Fruit fly (Drosophila melanogaster) whole organism: Measurements from ENCODE around the gene CG12795.

ENCODE experiments used
- CG8478 ChIP-seq: fragments of >200 bp; optimal IDR thresholded peaks from 2 replicates; lab custom pipeline; 2018; ENCODE audit warnings: inconsistent platforms
- Dll ChIP-seq: fragments of >200 bp; optimal IDR thresholded peaks from 2 replicates; lab custom pipeline; 2017
- EcR ChIP-seq, 2 experiments: fragments of >200 bp; optimal IDR thresholded peaks; 2 replicates each; lab custom pipeline; 2017; ENCODE audit warnings: missing biosample characterization in 2 of 2, missing genetic modification characterization in 2 of 2, missing genetic modification reagents in 2 of 2
- pan ChIP-seq: fragments of >200 bp; optimal IDR thresholded peaks from 2 replicates; lab custom pipeline; 2017
- psq ChIP-seq: fragments of >200 bp; optimal IDR thresholded peaks from 2 replicates; lab custom pipeline; 2017
- usp ChIP-seq: fragments of >200 bp; optimal IDR thresholded peaks from 2 replicates; lab custom pipeline; 2017; ENCODE audit warnings: missing biosample characterization, missing genetic modification characterization, mixed read lengths

Gene CG12795

DNA sequence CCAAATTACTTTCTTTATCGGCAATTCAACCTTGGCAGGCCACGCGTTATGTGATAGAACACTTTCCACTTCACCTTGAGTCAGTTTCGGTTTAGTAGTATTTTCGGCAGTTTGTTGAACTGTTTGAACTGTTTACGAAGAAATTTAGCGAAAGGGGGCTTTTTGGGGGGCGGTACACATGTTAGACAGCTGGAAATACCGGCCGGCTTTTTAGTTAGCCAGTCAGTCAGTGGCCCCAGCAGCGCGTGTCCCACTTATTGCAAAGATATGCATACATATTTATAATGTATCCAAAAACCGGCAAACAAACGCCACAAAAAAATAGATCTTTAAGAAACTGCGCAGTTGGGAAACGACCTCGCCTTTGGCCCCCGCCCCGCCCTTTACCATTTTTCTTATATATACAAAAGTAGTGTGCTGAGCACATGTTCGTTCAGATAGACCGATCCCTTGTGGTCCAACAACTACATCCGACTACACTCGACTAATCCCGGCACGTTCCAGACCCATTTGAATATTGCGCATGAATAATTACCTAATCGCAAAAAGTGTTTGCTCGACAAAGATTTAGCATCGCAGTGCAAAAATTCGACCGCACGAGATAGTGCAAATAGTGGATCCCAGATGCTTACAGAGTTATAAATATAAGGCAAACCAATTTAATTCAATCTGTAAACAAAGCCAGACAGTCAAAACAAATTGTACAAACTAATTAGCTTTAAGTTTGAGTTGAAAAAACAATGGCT, 27.6 kb downstream of the CG12795 start:
- TF ChIP-seq EcR (GFP tag; optimal IDR thresholded peaks at IDR 0.05; lab: Kevin White, UChicago): no peak

DNA sequence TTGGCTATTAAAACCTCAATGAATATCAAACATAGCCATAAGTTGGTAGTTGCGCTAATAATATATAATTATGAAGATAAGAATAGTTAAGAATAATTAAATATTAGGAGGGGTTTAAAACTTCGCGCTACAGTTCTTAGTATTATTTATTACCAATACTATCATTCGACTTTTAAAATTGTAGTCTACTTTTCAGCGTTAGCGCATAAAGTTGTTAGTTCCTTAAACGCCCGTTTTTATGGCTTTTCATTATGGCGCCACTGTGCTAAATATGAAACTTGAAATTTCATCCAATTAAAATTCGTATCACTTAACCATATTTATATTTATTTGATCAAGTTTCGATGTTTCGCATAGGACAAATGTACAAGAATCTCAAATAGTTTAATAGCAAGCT, 28.2 kb downstream of the CG12795 start:
- TF ChIP-seq Dll (lab: Kevin White, UChicago) (no peak), pan (no peak), EcR (GFP tag; optimal IDR thresholded peaks at IDR 0.05; lab: Kevin White, UChicago) (no peak), usp (GFP tag; lab: Kevin White, UChicago) (no peak), psq (lab: Kevin White, UChicago) (no peak), CG8478 (lab: Kevin White, UChicago) (no peak)

DNA sequence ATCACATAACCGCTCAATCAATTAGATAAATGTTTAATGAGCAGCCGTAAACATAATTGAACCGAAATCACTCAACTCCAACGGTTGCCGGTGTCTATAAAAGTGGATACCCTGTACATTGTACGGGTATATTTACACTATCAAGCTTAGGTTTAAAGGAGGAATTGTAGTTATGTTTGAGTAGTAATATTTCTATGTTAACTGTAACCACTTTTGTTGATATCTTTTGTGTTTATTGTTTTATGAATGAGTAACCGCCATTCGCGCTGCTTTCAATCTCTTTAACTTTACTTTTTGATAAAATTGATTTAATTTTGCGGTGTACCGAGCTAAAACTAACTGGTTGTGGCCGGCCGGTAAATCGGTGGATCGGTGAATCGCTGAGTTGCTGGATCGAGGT, 29.8 kb downstream of the CG12795 start:
- TF ChIP-seq CG8478 (lab: Kevin White, UChicago): no peak
- no peak for TF ChIP-seq psq (lab: Kevin White, UChicago)
- no peak for TF ChIP-seq Dll (lab: Kevin White, UChicago)
- no peak for TF ChIP-seq usp (GFP tag; lab: Kevin White, UChicago)

DNA sequence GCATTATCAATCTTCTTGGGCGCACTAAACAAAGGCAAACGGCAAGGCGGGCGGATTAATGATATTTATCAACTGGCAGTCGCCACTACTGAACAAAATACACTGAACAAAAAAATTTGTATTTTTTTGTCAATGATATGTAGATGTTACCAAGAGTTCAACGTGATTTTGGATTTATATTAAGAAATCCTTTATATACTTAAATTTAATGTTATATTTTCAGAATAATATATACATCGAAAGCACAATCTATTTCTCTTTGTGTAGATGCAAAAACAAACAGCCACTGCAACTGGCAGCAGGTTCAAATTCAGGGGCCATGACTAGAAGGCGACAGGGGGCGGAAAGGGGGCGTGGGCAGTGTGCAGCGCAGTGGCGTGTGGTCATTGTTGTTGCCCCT, 30.4 kb downstream of the CG12795 start:
- no peak for TF ChIP-seq psq (lab: Kevin White, UChicago)
- no peak for TF ChIP-seq EcR (GFP tag; optimal IDR thresholded peaks at IDR 0.05; lab: Kevin White, UChicago)

DNA sequence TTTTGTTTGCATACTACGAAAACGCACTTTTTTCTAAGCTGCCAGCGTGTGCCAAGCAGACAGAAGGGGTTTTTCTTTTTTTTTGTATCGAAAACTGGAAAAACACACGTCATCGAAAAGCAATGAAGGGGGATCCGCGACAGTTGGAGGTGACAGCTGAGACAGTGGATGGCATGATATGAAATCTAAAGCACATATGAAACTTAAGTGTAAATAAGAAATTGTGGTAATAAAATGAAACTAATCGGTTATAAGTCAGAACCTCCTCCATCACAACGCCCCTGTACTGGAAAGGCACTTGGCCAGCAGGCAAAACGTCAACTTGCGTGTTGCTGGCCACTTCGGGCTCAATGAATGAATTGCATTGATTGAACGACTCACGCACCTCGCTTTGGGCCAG, 31.4 kb downstream of the CG12795 start:
- no peak for TF ChIP-seq Dll (lab: Kevin White, UChicago)
- no peak for TF ChIP-seq EcR (GFP tag; optimal IDR thresholded peaks at IDR 0.05; lab: Kevin White, UChicago)
- TF ChIP-seq usp (GFP tag; lab: Kevin White, UChicago): no peak
- no peak for TF ChIP-seq psq (lab: Kevin White, UChicago)
- no peak for TF ChIP-seq pan
- no peak for TF ChIP-seq CG8478 (lab: Kevin White, UChicago)

DNA sequence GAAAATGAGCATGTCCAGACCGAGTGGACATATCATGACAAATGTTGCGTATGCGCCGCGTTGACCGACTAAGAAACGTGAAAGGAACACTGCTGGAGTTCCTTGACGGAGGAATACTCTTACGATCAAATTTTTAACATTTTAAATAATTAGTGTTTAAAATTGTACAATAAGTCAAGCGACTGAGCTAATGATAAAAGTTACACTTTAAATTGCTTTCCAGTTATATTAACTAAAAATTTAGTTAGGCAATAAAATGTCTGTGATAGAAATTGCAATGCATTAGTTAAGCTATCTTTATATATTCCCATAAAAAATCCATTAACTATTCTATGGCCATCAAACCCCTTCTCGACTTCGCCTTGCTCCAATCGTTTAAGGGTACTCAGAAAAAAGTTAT, 32.5 kb downstream of the CG12795 start:
- no peak for TF ChIP-seq Dll (lab: Kevin White, UChicago)
- no peak for TF ChIP-seq EcR (GFP tag; optimal IDR thresholded peaks at IDR 0.05; lab: Kevin White, UChicago)
- TF ChIP-seq CG8478 (lab: Kevin White, UChicago): no peak
- TF ChIP-seq psq (lab: Kevin White, UChicago): no peak
- TF ChIP-seq pan: no peak
- TF ChIP-seq usp (GFP tag; lab: Kevin White, UChicago): no peak

DNA sequence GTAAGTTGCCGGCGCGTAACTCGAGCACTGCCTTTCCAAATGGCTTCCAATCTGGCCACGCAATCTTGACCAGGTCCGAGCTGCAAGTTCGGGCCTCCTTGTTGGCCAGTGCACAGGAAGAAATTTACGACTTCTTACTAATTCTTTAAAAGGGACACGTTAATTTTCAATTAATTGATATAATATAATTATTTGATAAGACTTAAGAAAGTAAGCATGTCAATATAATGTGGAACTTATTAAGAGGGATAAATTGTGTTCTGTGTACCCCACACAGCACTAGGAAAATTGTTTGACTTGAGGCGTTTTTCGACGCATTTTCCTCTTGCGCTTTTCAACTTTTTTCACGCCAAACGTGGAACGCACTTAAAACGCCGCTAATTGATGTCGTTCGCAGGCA, 33.2 kb downstream of the CG12795 start:
- TF ChIP-seq usp (GFP tag; lab: Kevin White, UChicago): no peak
- TF ChIP-seq Dll (lab: Kevin White, UChicago): no peak
- no peak for TF ChIP-seq CG8478 (lab: Kevin White, UChicago)
- TF ChIP-seq EcR (GFP tag; optimal IDR thresholded peaks at IDR 0.05; lab: Kevin White, UChicago): no peak
- TF ChIP-seq psq (lab: Kevin White, UChicago): no peak
- TF ChIP-seq pan: no peak

DNA sequence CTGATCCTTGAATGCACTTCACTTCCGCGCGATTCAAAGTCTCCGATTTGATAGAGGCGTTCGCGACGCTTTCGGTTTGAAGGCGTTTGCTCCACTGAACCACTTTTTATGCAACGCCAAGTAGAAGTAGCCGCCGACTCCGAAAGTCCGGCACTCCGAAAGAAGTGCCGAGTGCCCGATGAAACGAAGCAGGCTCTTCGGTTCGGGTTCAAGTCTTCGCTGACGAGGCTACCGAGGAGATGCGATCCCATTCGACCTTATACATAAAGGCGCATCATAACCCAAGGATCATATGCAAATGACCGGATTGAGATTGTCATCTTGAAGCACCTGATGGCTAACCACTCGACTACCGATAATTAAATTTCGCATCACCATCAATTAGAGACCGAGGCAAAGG, 38.7 kb downstream of the CG12795 start, which contains the start of gene CG15414:
TSS of gene CG15414 (minus strand) at position 101 of the 400 bp plus-strand sequence.
- no peak for TF ChIP-seq CG8478 (lab: Kevin White, UChicago)

DNA sequence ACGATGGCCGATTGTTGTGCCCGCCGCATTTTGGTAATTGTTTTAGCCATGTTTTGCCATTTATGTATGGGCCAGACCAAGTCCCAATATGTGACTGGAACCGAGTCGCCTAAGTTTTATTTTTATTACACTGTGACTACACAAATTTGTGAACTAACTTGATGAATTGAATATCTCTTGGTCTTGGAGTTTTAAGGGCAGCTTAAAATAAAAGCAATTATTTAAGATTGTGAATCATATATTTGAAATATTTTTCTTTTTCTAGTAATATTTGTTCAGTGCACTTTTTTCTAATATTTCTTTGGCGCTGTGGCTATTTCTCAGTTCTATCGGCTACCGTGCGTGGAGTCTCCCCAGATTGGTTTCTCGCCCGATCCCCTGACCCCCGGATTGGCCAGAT, 41.2 kb downstream of the CG12795 start:
- TF ChIP-seq psq (lab: Kevin White, UChicago): no peak
- TF ChIP-seq CG8478 (lab: Kevin White, UChicago): no peak
- no peak for TF ChIP-seq usp (GFP tag; lab: Kevin White, UChicago)
- no peak for TF ChIP-seq EcR (GFP tag; optimal IDR thresholded peaks at IDR 0.05; lab: Kevin White, UChicago)
- no peak for TF ChIP-seq Dll (lab: Kevin White, UChicago)
- TF ChIP-seq pan: no peak

DNA sequence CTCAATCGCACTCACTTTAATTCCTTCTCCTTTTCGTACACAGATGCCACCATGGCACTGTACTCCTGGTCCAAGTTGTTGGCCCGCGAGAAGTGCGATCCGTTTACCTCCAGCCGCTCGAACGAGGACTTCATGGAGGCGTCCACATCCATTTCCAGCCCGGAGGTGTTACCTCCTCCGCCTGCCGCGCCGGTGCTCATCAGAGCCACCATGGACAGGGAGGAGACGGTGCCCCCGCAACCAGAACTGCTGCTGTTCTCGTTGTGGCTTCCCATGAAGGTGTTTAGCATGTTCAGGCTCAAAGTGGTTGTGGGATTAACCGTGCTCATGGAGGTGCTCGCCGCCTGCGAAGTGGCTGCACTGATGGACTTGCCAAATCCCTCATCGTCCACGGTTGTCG, 43.2 kb downstream of the CG12795 start:
- TF ChIP-seq pan: no peak
- no peak for TF ChIP-seq Dll (lab: Kevin White, UChicago)
- TF ChIP-seq psq (lab: Kevin White, UChicago): no peak
- TF ChIP-seq CG8478 (lab: Kevin White, UChicago): no peak
- TF ChIP-seq usp (GFP tag; lab: Kevin White, UChicago): no peak
- TF ChIP-seq EcR (GFP tag; optimal IDR thresholded peaks at IDR 0.05; lab: Kevin White, UChicago): no peak
